Worm (Caenorhabditis elegans): ENCODE data around the gene pinn-1.

ce11 chrII:2859873-2860821 is 28.7 kb downstream of the pinn-1 start:
- TF ChIP-seq nhr-237 (tag; optimal IDR thresholded peaks at IDR 0.05) (no peak), arid-1 (GFP tag; conservative IDR thresholded peaks at IDR 0.05) (peak; percentile 67), dmd-9 (GFP tag; IDR thresholded peaks at IDR 0.05) (no peak), zag-1 (tag; optimal IDR thresholded peaks at IDR 0.05) (no peak), unc-39 (tag; optimal IDR thresholded peaks at IDR 0.05) (no peak), saeg-2 (GFP tag; IDR thresholded peaks at IDR 0.05) (no peak), jun-1 (tag; optimal IDR thresholded peaks at IDR 0.05) (no peak), ztf-11 (tag; optimal IDR thresholded peaks at IDR 0.05) (no peak), ama-1 (optimal IDR thresholded peaks at IDR 0.05) (no peak), mep-1 (tag; optimal IDR thresholded peaks at IDR 0.05) (no peak), pqm-1 (tag; optimal IDR thresholded peaks at IDR 0.05) (no peak), nhr-10 (tag; optimal IDR thresholded peaks at IDR 0.05) (no peak)

All from whole organism, L4 larva.